Worm (Caenorhabditis elegans) whole organism, L4/young adult: ENCODE results near the gene F35C11.6.

Experiments used
- dao-5 ChIP-seq: sonication (generic microtip); optimal IDR thresholded peaks from 2 replicates; lab custom pipeline; 2016; ENCODE audit warnings: missing genotype, missing genetic modification characterization, moderate library complexity, missing compliant biosample characterization
- him-1 ChIP-seq: sonication (generic microtip); optimal IDR thresholded peaks from 2 replicates; lab custom pipeline; 2016; ENCODE audit warnings: missing genotype, missing genetic modification reagents, missing genetic modification characterization, missing compliant biosample characterization

ce11 chrII:8222309-8223065 lies 36.5 kb downstream of the F35C11.6 start, which contains the start of gene dab-1:
- TF ChIP-seq dao-5 (tag; lab: Kevin White, UChicago) (no peak), him-1 (peak; percentile 21)
